Fruit fly (Drosophila melanogaster) Kc167 (cell line): ENCODE measurements around the gene CG13609.

Experiments
- Myc ChIP-seq: fragments of >200 bp; optimal IDR thresholded peaks from 2 replicates; lab custom pipeline; 2017; ENCODE audit warnings: missing external identifiers
- Sin3A ChIP-seq: fragments of >200 bp; optimal IDR thresholded peaks from 2 replicates; lab custom pipeline; 2018; ENCODE audit warnings: missing external identifiers
- h ChIP-seq: fragments of >200 bp; optimal IDR thresholded peaks from 3 replicates; lab custom pipeline; 2018; ENCODE audit warnings: missing external identifiers

DNA sequence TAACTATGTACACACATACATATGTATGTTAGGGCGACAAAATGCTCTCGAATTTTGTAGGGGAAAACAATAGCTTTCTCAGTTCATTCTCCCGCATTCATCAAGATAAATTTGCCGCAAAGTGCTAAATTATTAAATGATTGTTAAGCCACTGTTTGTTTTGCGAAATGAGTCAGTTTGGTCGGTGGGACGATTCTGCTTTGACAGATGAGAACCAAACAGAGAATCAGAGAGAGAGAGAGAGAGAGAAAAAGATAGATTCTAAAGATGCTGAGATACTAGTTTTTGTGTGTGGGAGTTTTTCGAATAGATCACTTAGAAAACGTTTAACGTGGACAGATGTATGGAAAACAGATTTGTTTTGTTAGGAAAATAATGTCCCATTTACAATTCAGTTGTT, 33.6 kb downstream of the CG13609 start:
- no peak for TF ChIP-seq Sin3A
- no peak for TF ChIP-seq Myc (lab: Kevin White, UChicago)
- no peak for TF ChIP-seq h (lab: Kevin White, UChicago)
